Worm (Caenorhabditis elegans): ENCODE data around the gene zig-6.

The zig-6 gene

ce11 chrX:5202923-5203322, 14.0 kb upstream of the zig-6 start:
- no peak for TF ChIP-seq Y95B8A.8 (GFP tag; IDR thresholded peaks at IDR 0.05)
- TF ChIP-seq xnd-1 (tag; optimal IDR thresholded peaks at IDR 0.05), result no peak
- no peak for TF ChIP-seq cebp-1 (GFP tag; IDR thresholded peaks at IDR 0.05)
- TF ChIP-seq cebp-1 (tag; optimal IDR thresholded peaks at IDR 0.05), result no peak
- TF ChIP-seq hlh-12 (tag; optimal IDR thresholded peaks at IDR 0.05), result no peak
- TF ChIP-seq F22D6.2 (tag; optimal IDR thresholded peaks at IDR 0.05), result no peak
- no peak for TF ChIP-seq tbx-9 (tag; optimal IDR thresholded peaks at IDR 0.05; ENCODE audit: borderline replicate concordance)

DNA sequence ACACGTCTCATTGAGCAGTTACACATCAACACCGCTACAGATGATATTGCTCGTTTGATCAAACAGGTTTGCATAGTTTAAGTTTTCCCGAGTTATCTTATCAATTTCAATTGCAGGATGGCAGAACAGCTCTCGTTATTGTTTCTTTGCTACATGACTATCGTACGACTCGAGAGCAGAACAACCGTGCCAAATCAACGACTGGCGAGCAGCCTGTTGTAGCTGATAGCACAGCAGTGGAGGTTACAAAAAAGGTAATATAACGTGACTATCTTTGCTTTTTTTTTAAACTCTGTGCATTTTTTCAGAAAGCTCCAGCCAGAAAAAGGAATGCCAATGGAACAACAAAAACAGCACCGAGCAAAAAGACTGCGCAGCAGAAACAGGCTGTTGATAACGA, 13.5 kb upstream of the zig-6 start:
- no peak for TF ChIP-seq hrde-1 (tag; optimal IDR thresholded peaks at IDR 0.05; ENCODE audit: borderline replicate concordance)
- TF ChIP-seq nhr-80 (tag; optimal IDR thresholded peaks at IDR 0.05), result peak; percentile 41
- TF ChIP-seq sea-2 (GFP tag; IDR thresholded peaks at IDR 0.05), result no peak
- no peak for TF ChIP-seq Y67H2A.10 (GFP tag; conservative IDR thresholded peaks at IDR 0.05)

ce11 chrX:5201860-5202259, 13.0 kb upstream of the zig-6 start:
- TF ChIP-seq nfya-2 (GFP tag; IDR thresholded peaks at IDR 0.05) (no peak), K12H6.12 (tag; optimal IDR thresholded peaks at IDR 0.05) (peak; percentile 34)

ce11 chrX:5199825-5200373, 11.0 kb upstream of the zig-6 start:
- TF ChIP-seq lin-40 (tag; optimal IDR thresholded peaks at IDR 0.05), result no peak
- TF ChIP-seq hmg-20 (GFP tag; IDR thresholded peaks at IDR 0.05), result no peak
- no peak for TF ChIP-seq efl-1 (GFP tag; optimal IDR thresholded peaks at IDR 0.05)
- no peak for TF ChIP-seq ZK185.1 (tag; optimal IDR thresholded peaks at IDR 0.05; ENCODE audit: poor library complexity, severe bottlenecking)
- TF ChIP-seq nfya-2 (GFP tag; IDR thresholded peaks at IDR 0.05), result no peak
- no peak for TF ChIP-seq C17E4.6 (GFP tag; IDR thresholded peaks at IDR 0.05)
- TF ChIP-seq Y95B8A.8 (GFP tag; IDR thresholded peaks at IDR 0.05), result no peak
- TF ChIP-seq ekl-4 (GFP tag; IDR thresholded peaks at IDR 0.05), result no peak
- TF ChIP-seq ceh-27 (GFP tag; optimal IDR thresholded peaks at IDR 0.05), result no peak
- no peak for TF ChIP-seq F52B5.7 (tag; optimal IDR thresholded peaks at IDR 0.05)

DNA sequence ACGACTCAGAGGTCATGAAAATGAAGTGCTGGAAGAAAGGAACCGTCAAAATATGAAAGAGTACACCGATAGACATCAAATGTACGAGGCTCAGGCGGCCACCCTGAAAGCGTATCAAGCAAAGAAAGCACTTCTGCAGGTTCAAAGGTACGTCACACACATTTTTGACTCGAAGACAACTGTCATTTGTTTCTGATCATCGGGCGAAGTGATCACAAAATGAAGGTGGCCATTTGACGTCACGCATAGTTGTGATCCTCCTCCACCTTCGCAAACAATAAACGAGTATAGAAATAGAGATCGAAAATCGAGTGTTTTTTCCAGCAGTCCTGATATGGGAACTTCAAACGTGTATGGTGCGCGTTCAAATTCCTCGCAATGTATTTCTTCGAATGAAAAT, 10.4 kb upstream of the zig-6 start:
- no peak for TF ChIP-seq unc-130 (GFP tag; optimal IDR thresholded peaks at IDR 0.05)
- TF ChIP-seq F22D6.2 (tag; optimal IDR thresholded peaks at IDR 0.05), result no peak
- no peak for TF ChIP-seq rec-8 (tag; optimal IDR thresholded peaks at IDR 0.05)
- no peak for TF ChIP-seq T07F8.4 (tag; optimal IDR thresholded peaks at IDR 0.05)
- TF ChIP-seq ceh-79 (tag; optimal IDR thresholded peaks at IDR 0.05), result no peak
- no peak for TF ChIP-seq madf-8 (GFP tag; conservative IDR thresholded peaks at IDR 0.05)
- no peak for TF ChIP-seq hlh-26 (GFP tag; conservative IDR thresholded peaks at IDR 0.05)
- TF ChIP-seq nhr-179 (tag; optimal IDR thresholded peaks at IDR 0.05), result no peak
- TF ChIP-seq B0261.1 (tag; optimal IDR thresholded peaks at IDR 0.05), result no peak
- no peak for TF ChIP-seq tlf-1 (GFP tag; optimal IDR thresholded peaks at IDR 0.05)
- TF ChIP-seq pbrm-1 (GFP tag; IDR thresholded peaks at IDR 0.05), result no peak
- TF ChIP-seq Y53F4B.3 (GFP tag; IDR thresholded peaks at IDR 0.05), result no peak
- TF ChIP-seq nhr-80 (tag; optimal IDR thresholded peaks at IDR 0.05), result no peak
- TF ChIP-seq madf-6 (GFP tag; IDR thresholded peaks at IDR 0.05), result no peak
